Worm (Caenorhabditis elegans) whole organism, L2 larva: ENCODE measurements around the gene T04A8.13.

Source experiments
- C34F6.9 ChIP-seq: fragments of 150-350 bp; optimal IDR thresholded peaks from 2 replicates; lab custom pipeline; 2014; ENCODE audit warnings: missing biosample characterization, missing genetic modification characterization
- F13H6.1 ChIP-seq: sonication (generic microtip); optimal IDR thresholded peaks from 2 replicates; lab custom pipeline; 2016; ENCODE audit warnings: missing genetic modification characterization, missing compliant biosample characterization
- Y55F3AM.14 ChIP-seq: fragments of 200-800 bp; sonication (Bioruptor generic); optimal IDR thresholded peaks from 2 replicates; lab custom pipeline; 2018; ENCODE audit warnings: mild to moderate bottlenecking, missing genetic modification characterization, missing compliant biosample characterization
- alr-1 ChIP-seq: fragments of 150-350 bp; optimal IDR thresholded peaks from 2 replicates; lab custom pipeline; 2014; ENCODE audit warnings: missing biosample characterization, missing genetic modification characterization
- aly-2 ChIP-seq: fragments of 150-350 bp; optimal IDR thresholded peaks from 2 replicates; lab custom pipeline; 2014; ENCODE audit warnings: missing biosample characterization, missing genetic modification characterization
- ama-1 ChIP-seq: fragments of 150-350 bp; optimal IDR thresholded peaks from 2 replicates; lab custom pipeline; 2018; ENCODE audit warnings: inconsistent platforms
- blmp-1 ChIP-seq: sonication (generic microtip); optimal IDR thresholded peaks from 2 replicates; lab custom pipeline; 2017; ENCODE audit warnings: missing genetic modification characterization, mild to moderate bottlenecking, missing compliant biosample characterization, antibody characterized with exemption, moderate library complexity; ENCODE audit not compliant: insufficient read depth
- ceh-16 ChIP-seq: fragments of 150-350 bp; optimal IDR thresholded peaks from 2 replicates; lab custom pipeline; 2014; ENCODE audit warnings: missing biosample characterization, missing genetic modification characterization
- ceh-82 ChIP-seq: fragments of 150-350 bp; optimal IDR thresholded peaks from 2 replicates; lab custom pipeline; 2014; ENCODE audit warnings: missing biosample characterization, missing genetic modification characterization
- crh-2 ChIP-seq: sonication (generic microtip); optimal IDR thresholded peaks from 2 replicates; lab custom pipeline; 2017; ENCODE audit warnings: missing biosample characterization, missing genetic modification characterization
- dmd-4 ChIP-seq: sonication (generic microtip); optimal IDR thresholded peaks from 2 replicates; lab custom pipeline; 2017; ENCODE audit warnings: missing biosample characterization, missing genetic modification characterization
- egl-27 ChIP-seq: sonication (generic microtip); optimal IDR thresholded peaks from 3 replicates; lab custom pipeline; 2017; ENCODE audit warnings: missing biosample characterization, missing genetic modification reagents, missing genetic modification characterization
- elt-1 ChIP-seq: fragments of 150-350 bp; optimal IDR thresholded peaks from 2 replicates; lab custom pipeline; 2014; ENCODE audit warnings: missing biosample characterization, missing genetic modification characterization
- gmeb-1 ChIP-seq: fragments of 150-350 bp; optimal IDR thresholded peaks from 2 replicates; lab custom pipeline; 2014; ENCODE audit warnings: missing biosample characterization, missing genetic modification characterization
- lin-11 ChIP-seq: fragments of 150-350 bp; sonication (generic microtip); optimal IDR thresholded peaks from 2 replicates; lab custom pipeline; 2014; ENCODE audit warnings: missing biosample characterization, missing genetic modification characterization, inconsistent platforms, mixed read lengths
- lin-13 ChIP-seq: fragments of 150-350 bp; optimal IDR thresholded peaks from 2 replicates; lab custom pipeline; 2014; ENCODE audit warnings: missing biosample characterization, missing genetic modification reagents, missing genetic modification characterization
- lin-39 ChIP-seq: fragments of 150-350 bp; optimal IDR thresholded peaks from 2 replicates; lab custom pipeline; 2014; ENCODE audit warnings: missing biosample characterization, missing genetic modification reagents, missing genetic modification characterization
- lsy-2 ChIP-seq, 2 experiments: fragments of 150-350 bp in 1 of 2; sonication (generic microtip) in 1 of 2; optimal IDR thresholded peaks; 2 replicates each; lab custom pipeline; 2014 to 2017; ENCODE audit warnings: missing biosample characterization in 2 of 2, missing genetic modification characterization in 2 of 2
- mab-5 ChIP-seq: fragments of 150-350 bp; optimal IDR thresholded peaks from 2 replicates; lab custom pipeline; 2014; ENCODE audit warnings: missing biosample characterization, missing genetic modification characterization
- mbf-1 ChIP-seq: sonication (generic microtip); optimal IDR thresholded peaks from 2 replicates; lab custom pipeline; 2017; ENCODE audit warnings: missing biosample characterization, missing genetic modification characterization
- mdl-1 ChIP-seq, 2 experiments: fragments of 150-350 bp in 1 of 2; sonication (generic microtip) in 1 of 2; optimal IDR thresholded peaks; 2 replicates each; lab custom pipeline; 2017; ENCODE audit warnings: missing biosample characterization in 2 of 2, missing genetic modification characterization in 2 of 2
- nhr-10 ChIP-seq: sonication (generic microtip); optimal IDR thresholded peaks from 2 replicates; lab custom pipeline; 2017; ENCODE audit warnings: missing biosample characterization, missing genetic modification characterization
- nhr-129 ChIP-seq: fragments of 150-350 bp; optimal IDR thresholded peaks from 2 replicates; lab custom pipeline; 2014; ENCODE audit warnings: missing biosample characterization, missing genetic modification characterization
- nhr-21 ChIP-seq: fragments of 150-350 bp; optimal IDR thresholded peaks from 2 replicates; lab custom pipeline; 2014; ENCODE audit warnings: missing biosample characterization, missing genetic modification characterization
- nhr-23 ChIP-seq: fragments of 150-350 bp; optimal IDR thresholded peaks from 2 replicates; lab custom pipeline; 2014; ENCODE audit warnings: missing biosample characterization, missing genetic modification reagents, missing genetic modification characterization
- nhr-25 ChIP-seq: fragments of 150-350 bp; sonication (generic microtip); optimal IDR thresholded peaks from 3 replicates; lab custom pipeline; 2014; ENCODE audit warnings: missing biosample characterization, missing genetic modification characterization
- nhr-6 ChIP-seq: fragments of 150-350 bp; optimal IDR thresholded peaks from 2 replicates; lab custom pipeline; 2014; ENCODE audit warnings: missing biosample characterization, missing genetic modification characterization
- peb-1 ChIP-seq: fragments of 150-350 bp; optimal IDR thresholded peaks from 2 replicates; lab custom pipeline; 2014; ENCODE audit warnings: missing biosample characterization, missing genetic modification characterization
- skn-1 ChIP-seq: sonication (generic microtip); optimal IDR thresholded peaks from 2 replicates; lab custom pipeline; 2017; ENCODE audit warnings: missing biosample characterization, missing genetic modification characterization
- sma-3 ChIP-seq: sonication (generic microtip); optimal IDR thresholded peaks from 2 replicates; lab custom pipeline; 2016; ENCODE audit warnings: missing genetic modification reagents, missing genetic modification characterization, missing compliant biosample characterization
- sma-9 ChIP-seq, 2 experiments: fragments of 150-350 bp in 1 of 2; sonication (generic microtip) in 1 of 2; optimal IDR thresholded peaks; 2 replicates each; lab custom pipeline; 2014 to 2016; ENCODE audit warnings: missing genetic modification characterization in 2 of 2, mild to moderate bottlenecking in 1 of 2, missing biosample characterization in 1 of 2, missing compliant biosample characterization in 1 of 2, missing genetic modification reagents in 1 of 2, moderate library complexity in 1 of 2
- snpc-4 ChIP-seq: fragments of 150-350 bp; optimal IDR thresholded peaks from 2 replicates; lab custom pipeline; 2014; ENCODE audit warnings: missing biosample characterization, missing genetic modification characterization
- unc-39 ChIP-seq: fragments of 150-350 bp; optimal IDR thresholded peaks from 2 replicates; lab custom pipeline; 2014; ENCODE audit warnings: missing biosample characterization, missing genetic modification characterization
- unc-55 ChIP-seq: fragments of 150-350 bp; sonication (generic microtip); optimal IDR thresholded peaks from 3 replicates; lab custom pipeline; 2014; ENCODE audit warnings: missing biosample characterization, missing genetic modification reagents, missing genetic modification characterization
- unc-62 ChIP-seq: fragments of 150-350 bp; optimal IDR thresholded peaks from 2 replicates; lab custom pipeline; 2014; ENCODE audit warnings: missing biosample characterization, missing genetic modification reagents, missing genetic modification characterization
- zag-1 ChIP-seq: fragments of 150-350 bp; optimal IDR thresholded peaks from 2 replicates; lab custom pipeline; 2014; ENCODE audit warnings: missing biosample characterization, missing genetic modification characterization
- ztf-4 ChIP-seq: fragments of 150-350 bp; optimal IDR thresholded peaks from 2 replicates; lab custom pipeline; 2014; ENCODE audit warnings: missing biosample characterization, missing genetic modification characterization

Gene T04A8.13

DNA sequence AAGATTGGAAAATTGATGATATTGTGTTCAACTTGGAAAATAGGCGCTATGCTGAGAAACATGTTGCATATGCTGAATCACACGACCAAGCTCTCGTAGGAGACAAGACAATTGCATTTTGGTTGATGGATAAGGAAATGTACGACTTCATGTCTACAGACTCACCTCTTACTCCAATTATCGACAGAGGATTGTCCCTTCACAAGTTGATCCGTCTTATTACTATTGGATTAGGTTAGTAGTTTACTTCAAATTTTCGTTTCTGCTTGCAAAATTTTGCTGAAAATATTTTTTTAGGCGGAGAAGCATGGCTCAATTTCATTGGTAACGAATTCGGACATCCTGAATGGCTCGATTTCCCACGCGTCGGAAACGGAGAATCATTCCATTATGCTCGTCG, 9.9 kb upstream of the T04A8.13 start:
- TF ChIP-seq mab-5 (tag; lab: Kevin White, UChicago) (no peak), unc-39 (tag; lab: Kevin White, UChicago) (no peak), dmd-4 (tag; lab: Kevin White, UChicago) (no peak), crh-2 (tag; lab: Kevin White, UChicago) (no peak), aly-2 (no peak), nhr-10 (tag; lab: Kevin White, UChicago) (no peak), lin-11 (tag; lab: Kevin White, UChicago) (no peak), ceh-82 (tag; lab: Kevin White, UChicago) (no peak), zag-1 (tag; lab: Kevin White, UChicago) (no peak), F13H6.1 (no peak), nhr-129 (tag; lab: Kevin White, UChicago) (no peak), nhr-21 (no peak), egl-27 (tag; lab: Kevin White, UChicago) (no peak), ztf-4 (tag; lab: Kevin White, UChicago) (no peak), lin-13 (GFP tag; lab: Kevin White, UChicago) (no peak), mdl-1 (tag; optimal IDR thresholded peaks at IDR 0.05; lab: Kevin White, UChicago) (no peak), elt-1 (tag; lab: Kevin White, UChicago) (no peak), C34F6.9 (no peak), unc-62 (GFP tag; lab: Kevin White, UChicago) (no peak), alr-1 (tag; lab: Kevin White, UChicago) (no peak)

DNA sequence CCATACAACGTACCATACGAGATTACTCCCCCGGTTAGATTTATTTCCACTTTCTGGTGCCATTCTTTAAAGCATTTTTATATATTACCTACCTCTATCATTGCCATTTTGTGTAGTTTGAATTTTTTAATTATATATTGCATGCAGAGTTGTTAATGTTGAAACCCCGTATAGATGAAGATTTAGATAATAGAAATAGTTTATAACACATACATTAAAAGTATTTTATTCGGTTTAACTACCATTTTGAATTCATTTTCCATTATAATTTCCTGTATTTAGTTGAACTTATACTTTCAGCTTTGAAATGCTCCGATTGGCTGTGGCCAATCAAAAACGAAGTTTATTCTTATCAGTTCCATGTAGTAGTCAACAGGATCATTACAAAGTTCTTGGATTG, 9.0 kb upstream of the T04A8.13 start, which contains the start of gene dnj-18:
TSS of gene dnj-18 (plus strand) at position 301 of the 400 bp plus-strand sequence.
- TF ChIP-seq nhr-25 (tag; lab: Kevin White, UChicago) = no peak
- TF ChIP-seq nhr-129 (tag; lab: Kevin White, UChicago) = no peak
- TF ChIP-seq lin-39 (tag; lab: Kevin White, UChicago) = no peak
- TF ChIP-seq unc-55 (GFP tag; lab: Kevin White, UChicago) = no peak
- TF ChIP-seq elt-1 (tag; lab: Kevin White, UChicago) = no peak
- no peak for TF ChIP-seq gmeb-1 (tag; lab: Kevin White, UChicago)
- no peak for TF ChIP-seq alr-1 (tag; lab: Kevin White, UChicago)
- no peak for TF ChIP-seq snpc-4
- TF ChIP-seq sma-3 (GFP tag; lab: Kevin White, UChicago) = no peak
- TF ChIP-seq zag-1 (tag; lab: Kevin White, UChicago) = no peak
- TF ChIP-seq nhr-21 = no peak
- TF ChIP-seq mbf-1 (tag; lab: Kevin White, UChicago) = no peak

DNA sequence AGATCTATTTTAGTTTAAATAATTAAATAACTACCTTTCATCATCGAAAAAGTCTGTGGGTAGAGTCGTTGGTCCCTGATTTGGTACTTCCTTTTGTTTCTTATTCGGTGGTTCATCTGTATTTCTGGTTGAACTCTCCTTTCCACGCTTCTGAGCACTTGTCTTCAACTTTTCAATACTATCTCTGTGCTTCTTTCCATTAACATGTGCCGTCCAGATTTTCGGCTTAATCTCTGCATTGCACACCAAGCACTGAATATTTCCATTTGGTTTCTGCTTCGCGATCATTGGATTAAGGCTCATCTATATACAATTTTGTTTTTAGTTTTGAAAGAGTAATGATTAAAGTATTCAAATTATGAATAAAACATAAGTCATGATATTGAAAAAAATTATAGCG, 6.9 kb upstream of the T04A8.13 start, which contains the start of gene sel-13:
TSS of gene sel-13 (minus strand) at position 303 of the 400 bp plus-strand sequence.
- no peak for TF ChIP-seq elt-1 (tag; lab: Kevin White, UChicago)
- no peak for TF ChIP-seq ama-1 (lab: Kevin White, UChicago)
- TF ChIP-seq ceh-16 = no peak
- TF ChIP-seq skn-1 (tag; lab: Kevin White, UChicago) = no peak
- no peak for TF ChIP-seq ztf-4 (tag; lab: Kevin White, UChicago)
- TF ChIP-seq nhr-23 (tag; lab: Kevin White, UChicago) = no peak
- no peak for TF ChIP-seq lsy-2 (tag; optimal IDR thresholded peaks at IDR 0.05; lab: Kevin White, UChicago)
- TF ChIP-seq sma-9 (GFP tag; optimal IDR thresholded peaks at IDR 0.05; lab: Kevin White, UChicago) = no peak
- TF ChIP-seq sma-9 (tag; optimal IDR thresholded peaks at IDR 0.05; lab: Kevin White, UChicago) = no peak
- no peak for TF ChIP-seq nhr-6
- TF ChIP-seq F13H6.1 = no peak
- no peak for TF ChIP-seq peb-1 (tag; lab: Kevin White, UChicago)
- TF ChIP-seq Y55F3AM.14 (GFP tag; lab: Kevin White, UChicago) = no peak
- no peak for TF ChIP-seq blmp-1 (tag; lab: Kevin White, UChicago)
- TF ChIP-seq unc-39 (tag; lab: Kevin White, UChicago) = no peak
- no peak for TF ChIP-seq nhr-25 (tag; lab: Kevin White, UChicago)
- no peak for TF ChIP-seq nhr-10 (tag; lab: Kevin White, UChicago)
- TF ChIP-seq, all 48 proteins: peak for 0
